Fruit fly (Drosophila melanogaster) Kc167 (cell line): ENCODE measurements around the gene RunxB.

ENCODE experiments used
- Sin3A ChIP-seq: fragments of >200 bp; optimal IDR thresholded peaks from 2 replicates; lab custom pipeline; 2018; ENCODE audit warnings: missing external identifiers
- h ChIP-seq: fragments of >200 bp; optimal IDR thresholded peaks from 3 replicates; lab custom pipeline; 2018; ENCODE audit warnings: missing external identifiers
- insv ChIP-seq: fragments of >200 bp; optimal IDR thresholded peaks from 3 replicates; lab custom pipeline; 2018; ENCODE audit warnings: missing external identifiers
- psq ChIP-seq: fragments of >200 bp; optimal IDR thresholded peaks from 2 replicates; lab custom pipeline; 2017; ENCODE audit warnings: missing external identifiers

dm6 chrX:20502776-20503503 is 35.4 kb upstream of the RunxB start:
- TF ChIP-seq psq (lab: Kevin White, UChicago) (no peak), Sin3A (no peak), insv (lab: Kevin White, UChicago) (no peak), h (no peak)
